Worm (Caenorhabditis elegans) whole organism, L4/young adult: ENCODE measurements around the gene pie-1.

Source experiments
- dao-5 ChIP-seq: sonication (generic microtip); optimal IDR thresholded peaks from 2 replicates; lab custom pipeline; 2016; ENCODE audit warnings: missing genotype, missing genetic modification characterization, moderate library complexity, missing compliant biosample characterization
- him-1 ChIP-seq: sonication (generic microtip); optimal IDR thresholded peaks from 2 replicates; lab custom pipeline; 2016; ENCODE audit warnings: missing genotype, missing genetic modification reagents, missing genetic modification characterization, missing compliant biosample characterization

DNA sequence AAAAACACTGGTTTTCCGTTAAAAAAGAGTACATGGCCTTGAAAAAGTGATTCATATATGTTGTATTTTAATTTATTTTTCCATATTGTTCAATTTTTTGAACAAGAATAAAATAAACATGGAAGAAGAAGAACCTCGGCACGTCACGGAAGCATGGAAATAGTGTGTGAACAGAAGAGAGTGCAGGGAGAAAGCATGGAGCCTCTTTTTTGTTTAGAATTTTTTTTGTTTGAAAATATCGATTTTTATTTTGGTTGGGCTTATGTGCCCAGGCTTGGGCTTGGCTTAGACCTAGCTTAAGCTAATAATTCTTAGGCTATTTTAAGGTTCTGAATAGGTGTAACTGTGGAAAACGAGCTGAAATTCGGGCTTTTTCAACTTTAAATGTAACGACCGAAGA lies 5.0 kb upstream of the pie-1 start, which contains the start of gene tat-1:
- TF ChIP-seq him-1 (tag; lab: Kevin White, UChicago) (no peak), dao-5 (tag; lab: Kevin White, UChicago) (no peak)
